Fruit fly (Drosophila melanogaster): ENCODE measurements around the gene Rpt2.

dm6 chr3R:23933430-23933683 is 2.0 kb upstream of the Rpt2 start, which contains the start of gene RpS19b:
- TF ChIP-seq klu (GFP tag; IDR thresholded peaks at IDR 0.05) (no peak), CrebB (tag; optimal IDR thresholded peaks at IDR 0.05) (no peak), lilli (GFP tag; optimal IDR thresholded peaks at IDR 0.05) (no peak), mld (GFP tag; IDR thresholded peaks at IDR 0.05; ENCODE audit: partially characterized antibody) (no peak)

Measured in whole organism, embryonic.